Worm (Caenorhabditis elegans) whole organism, mixed stage, embryonic: ENCODE measurements around the gene R07B1.9.

ENCODE experiments used
- M03D4.4 ChIP-seq: sonication (generic microtip); optimal IDR thresholded peaks from 2 replicates; lab custom pipeline; 2017; ENCODE audit warnings: mild to moderate bottlenecking, missing genetic modification characterization, missing compliant biosample characterization
- bed-3 ChIP-seq: fragments of 200-800 bp; sonication (Bioruptor generic); optimal IDR thresholded peaks from 3 replicates; lab custom pipeline; 2018; ENCODE audit warnings: mild to moderate bottlenecking, missing genetic modification characterization, moderate library complexity, missing compliant biosample characterization
- ceh-39 ChIP-seq: fragments of 150-350 bp; optimal IDR thresholded peaks from 2 replicates; lab custom pipeline; 2014; ENCODE audit warnings: missing biosample characterization, missing genetic modification characterization
- ceh-43 ChIP-seq: fragments of 200-800 bp; sonication (Bioruptor generic); optimal IDR thresholded peaks from 2 replicates; lab custom pipeline; 2018; ENCODE audit warnings: mild to moderate bottlenecking, missing genetic modification characterization, moderate library complexity, missing compliant biosample characterization
- ceh-83 ChIP-seq: fragments of 200-800 bp; sonication (Bioruptor generic); optimal IDR thresholded peaks from 2 replicates; lab custom pipeline; 2018; ENCODE audit warnings: mild to moderate bottlenecking, missing genetic modification characterization, missing compliant biosample characterization
- cnd-1 ChIP-seq: fragments of 200-800 bp; sonication (Bioruptor generic); optimal IDR thresholded peaks from 2 replicates; lab custom pipeline; 2018; ENCODE audit warnings: mild to moderate bottlenecking, missing genetic modification characterization, missing compliant biosample characterization
- drap-1 ChIP-seq: fragments of 200-800 bp; sonication (Bioruptor generic); optimal IDR thresholded peaks from 3 replicates; lab custom pipeline; 2018; ENCODE audit warnings: mild to moderate bottlenecking, missing genetic modification characterization, missing compliant biosample characterization
- elt-1 ChIP-seq: sonication (generic microtip); optimal IDR thresholded peaks from 2 replicates; lab custom pipeline; 2017; ENCODE audit warnings: missing genetic modification characterization, mild to moderate bottlenecking, missing compliant biosample characterization, antibody characterized with exemption, moderate library complexity, borderline replicate concordance; ENCODE audit not compliant: insufficient read depth
- elt-3 ChIP-seq: fragments of 150-350 bp; optimal IDR thresholded peaks from 2 replicates; lab custom pipeline; 2014; ENCODE audit warnings: missing biosample characterization, missing genetic modification characterization
- ham-2 ChIP-seq: fragments of 200-800 bp; sonication (Bioruptor generic); optimal IDR thresholded peaks from 2 replicates; lab custom pipeline; 2018; ENCODE audit warnings: mild to moderate bottlenecking, missing genetic modification characterization, missing compliant biosample characterization
- hlh-1 ChIP-seq: fragments of 150-350 bp; optimal IDR thresholded peaks from 2 replicates; lab custom pipeline; 2014; ENCODE audit warnings: missing biosample characterization, missing genetic modification reagents, missing genetic modification characterization
- lin-13 ChIP-seq: fragments of 150-350 bp; optimal IDR thresholded peaks from 2 replicates; lab custom pipeline; 2014; ENCODE audit warnings: missing biosample characterization, missing genetic modification characterization
- lin-32 ChIP-seq: fragments of 200-800 bp; sonication (Bioruptor generic); optimal IDR thresholded peaks from 2 replicates; lab custom pipeline; 2018; ENCODE audit warnings: mild to moderate bottlenecking, missing genetic modification characterization, missing compliant biosample characterization
- lsy-2 ChIP-seq: fragments of 150-350 bp; optimal IDR thresholded peaks from 2 replicates; lab custom pipeline; 2014; ENCODE audit warnings: missing biosample characterization, missing genetic modification characterization
- mab-5 ChIP-seq: fragments of 150-350 bp; optimal IDR thresholded peaks from 2 replicates; lab custom pipeline; 2014; ENCODE audit warnings: missing biosample characterization, missing genetic modification characterization
- mep-1 ChIP-seq: fragments of 150-350 bp; optimal IDR thresholded peaks from 2 replicates; lab custom pipeline; 2017; ENCODE audit warnings: missing biosample characterization, missing genetic modification reagents, missing genetic modification characterization, inconsistent platforms
- mls-2 ChIP-seq: sonication (generic microtip); optimal IDR thresholded peaks from 2 replicates; lab custom pipeline; 2016; ENCODE audit warnings: mild to moderate bottlenecking, missing genetic modification characterization, moderate library complexity, missing compliant biosample characterization
- nhr-12 ChIP-seq: fragments of 150-350 bp; optimal IDR thresholded peaks from 2 replicates; lab custom pipeline; 2014; ENCODE audit warnings: missing biosample characterization, missing genetic modification characterization
- nhr-237 ChIP-seq: fragments of 150-350 bp; optimal IDR thresholded peaks from 2 replicates; lab custom pipeline; 2014; ENCODE audit warnings: missing biosample characterization, missing genetic modification characterization
- nhr-28 ChIP-seq: fragments of 150-350 bp; optimal IDR thresholded peaks from 2 replicates; lab custom pipeline; 2014; ENCODE audit warnings: missing biosample characterization, missing genetic modification characterization
- nhr-76 ChIP-seq: sonication (generic microtip); optimal IDR thresholded peaks from 2 replicates; lab custom pipeline; 2017; ENCODE audit warnings: missing biosample characterization, missing genetic modification characterization
- pha-4 ChIP-seq: fragments of 150-350 bp; optimal IDR thresholded peaks from 2 replicates; lab custom pipeline; 2018; ENCODE audit warnings: missing biosample characterization, missing genetic modification reagents, missing genetic modification characterization
- sem-2 ChIP-seq: fragments of 200-800 bp; sonication (Bioruptor generic); optimal IDR thresholded peaks from 2 replicates; lab custom pipeline; 2018; ENCODE audit warnings: mild to moderate bottlenecking, missing genetic modification characterization, missing compliant biosample characterization
- snpc-4 ChIP-seq: fragments of 150-350 bp; optimal IDR thresholded peaks from 2 replicates; lab custom pipeline; 2014; ENCODE audit warnings: missing biosample characterization, missing genetic modification characterization
- sptf-1 ChIP-seq: sonication (generic microtip); optimal IDR thresholded peaks from 2 replicates; lab custom pipeline; 2017; ENCODE audit warnings: mild to moderate bottlenecking, missing genetic modification characterization, moderate library complexity, missing compliant biosample characterization
- unc-120 ChIP-seq: sonication (generic microtip); optimal IDR thresholded peaks from 2 replicates; lab custom pipeline; 2017; ENCODE audit warnings: missing genetic modification characterization, missing compliant biosample characterization; ENCODE audit not compliant: poor library complexity, severe bottlenecking
- unc-39 ChIP-seq: fragments of 150-350 bp; optimal IDR thresholded peaks from 2 replicates; lab custom pipeline; 2014; ENCODE audit warnings: missing biosample characterization, missing genetic modification characterization
- unc-62 ChIP-seq: fragments of 150-350 bp; optimal IDR thresholded peaks from 2 replicates; lab custom pipeline; 2014; ENCODE audit warnings: missing biosample characterization, missing genetic modification reagents, missing genetic modification characterization
- zip-8 ChIP-seq: fragments of 150-350 bp; optimal IDR thresholded peaks from 2 replicates; lab custom pipeline; 2014; ENCODE audit warnings: missing biosample characterization, missing genetic modification characterization
- ztf-11 ChIP-seq: fragments of 150-350 bp; optimal IDR thresholded peaks from 2 replicates; lab custom pipeline; 2014; ENCODE audit warnings: missing biosample characterization, missing genetic modification characterization

R07B1.9 gene

ce11 chrX:9851745-9852330 is 25.4 kb upstream of the R07B1.9 start, which contains the start of gene lec-7:
Gene lec-7, plus strand, starts transcription at chrX:9852041.
- TF ChIP-seq zip-8 (tag; lab: Kevin White, UChicago) (peak; percentile 57), nhr-12 (tag; lab: Kevin White, UChicago) (no peak)
- TF ChIP-seq, all 35 proteins: peak for 1

DNA sequence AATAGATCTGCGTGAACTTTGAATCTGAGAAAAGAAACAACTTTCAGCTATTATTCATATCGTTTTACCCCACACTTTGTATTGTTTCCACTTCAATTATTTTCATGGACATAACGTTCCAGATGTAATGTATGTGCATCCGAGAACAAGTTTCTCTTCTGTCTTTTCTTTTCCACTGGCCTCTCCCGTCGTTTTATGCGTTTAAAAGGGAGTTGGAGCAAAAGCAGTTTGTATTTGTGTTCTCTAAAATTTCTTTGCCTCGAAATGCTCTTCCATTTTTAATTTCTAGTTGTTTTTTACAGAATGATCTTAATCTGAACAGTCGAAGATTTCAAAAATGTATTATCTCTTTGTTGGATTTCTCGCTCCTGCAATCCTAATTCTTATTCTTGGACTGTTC is 20.6 kb upstream of the R07B1.9 start, which contains the start of gene R07B1.11:
Gene R07B1.11 (plus strand): TSS at position 301 of the 400 bp plus-strand sequence.
- TF ChIP-seq drap-1 (no peak), ceh-39 (no peak), lin-13 (tag; lab: Kevin White, UChicago) (no peak), mls-2 (no peak), elt-1 (tag; lab: Kevin White, UChicago) (no peak), lin-32 (GFP tag; lab: Kevin White, UChicago) (no peak)

- no peak for TF ChIP-seq pha-4 (tag; lab: Kevin White, UChicago)
- TF ChIP-seq, all 35 proteins: peak for 0
Observed at ce11 chrX:9858069-9858468, 19.1 kb upstream of the R07B1.9 start, which contains the start of gene scav-5. Gene scav-5, plus strand, starts transcription at chrX:9858365.

- TF ChIP-seq zip-8 (tag; lab: Kevin White, UChicago) = no peak
- no peak for TF ChIP-seq ztf-11 (tag; lab: Kevin White, UChicago)
- TF ChIP-seq mab-5 (tag; lab: Kevin White, UChicago) = no peak
- no peak for TF ChIP-seq hlh-1 (tag; lab: Kevin White, UChicago)
- no peak for TF ChIP-seq bed-3 (GFP tag; lab: Kevin White, UChicago)
- TF ChIP-seq pha-4 (tag; lab: Kevin White, UChicago) = no peak
- TF ChIP-seq mep-1 (tag; lab: Kevin White, UChicago) = no peak
Observed at ce11 chrX:9862916-9863624, 14.1 kb upstream of the R07B1.9 start, which contains the start of the genes gst-36 and R07B1.5. Gene gst-36, minus strand, starts transcription at chrX:9862960. Gene R07B1.5, plus strand, starts transcription at chrX:9863580.

DNA sequence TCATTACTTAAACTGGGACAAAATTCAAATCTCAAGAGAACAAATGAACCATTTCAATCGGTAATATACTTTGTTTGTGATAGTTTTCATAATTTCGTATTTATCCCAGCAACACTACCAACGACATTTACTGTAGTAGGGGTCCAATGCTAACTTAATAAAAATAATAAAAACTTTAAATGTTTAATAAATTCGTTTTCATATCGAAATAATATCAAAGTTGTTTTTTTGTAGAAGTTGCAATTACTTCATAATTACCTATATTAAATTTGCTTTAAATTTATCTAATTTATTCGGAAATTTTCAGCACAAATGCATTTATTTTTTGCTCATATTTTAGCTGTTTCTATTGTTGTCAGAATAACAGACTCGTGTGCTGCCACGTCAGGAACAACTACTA is 10.9 kb upstream of the R07B1.9 start, which contains the start of gene R07B1.6:
Gene R07B1.6 (plus strand): TSS at position 301 of the 400 bp plus-strand sequence.
- TF ChIP-seq M03D4.4 (tag; lab: Kevin White, UChicago) = no peak
- TF ChIP-seq ham-2 (GFP tag; lab: Kevin White, UChicago) = no peak
- no peak for TF ChIP-seq mep-1 (tag; lab: Kevin White, UChicago)
- no peak for TF ChIP-seq unc-120 (tag; lab: Kevin White, UChicago)
- TF ChIP-seq bed-3 (GFP tag; lab: Kevin White, UChicago) = no peak
- TF ChIP-seq elt-1 (tag; lab: Kevin White, UChicago) = no peak
- TF ChIP-seq hlh-1 (tag; lab: Kevin White, UChicago) = no peak
- no peak for TF ChIP-seq elt-3 (tag; lab: Kevin White, UChicago)
- no peak for TF ChIP-seq nhr-76
- TF ChIP-seq nhr-12 (tag; lab: Kevin White, UChicago) = no peak
- no peak for TF ChIP-seq sem-2
- no peak for TF ChIP-seq drap-1
- no peak for TF ChIP-seq lsy-2 (tag; lab: Kevin White, UChicago)
- no peak for TF ChIP-seq cnd-1 (tag; lab: Kevin White, UChicago)
- no peak for TF ChIP-seq mls-2
- TF ChIP-seq snpc-4 = no peak

DNA sequence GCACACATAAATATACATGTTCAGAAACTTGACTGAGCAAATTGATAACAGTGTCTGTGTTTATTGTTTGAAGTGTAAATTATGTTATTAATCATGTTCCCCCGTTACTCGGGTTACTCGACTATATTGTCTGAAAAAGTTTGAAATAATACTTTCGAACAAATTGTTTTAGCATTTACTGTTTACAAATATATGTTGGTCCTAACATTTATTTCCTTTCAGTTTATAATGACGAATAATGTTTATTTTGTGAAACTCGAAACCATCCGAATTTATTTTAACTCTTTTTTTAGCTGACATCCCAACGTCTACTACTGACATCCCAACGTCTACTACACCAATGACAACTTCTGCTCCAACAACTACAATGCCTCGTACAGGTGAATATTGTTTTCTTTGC is 8.4 kb upstream of the R07B1.9 start, which contains the start of gene R07B1.7:
Gene R07B1.7 (plus strand): TSS at position 301 of the 400 bp plus-strand sequence.
- no peak for TF ChIP-seq sptf-1 (tag; lab: Kevin White, UChicago)
- no peak for TF ChIP-seq ceh-43 (GFP tag; lab: Kevin White, UChicago)
- no peak for TF ChIP-seq mep-1 (tag; lab: Kevin White, UChicago)
- no peak for TF ChIP-seq unc-39 (tag; lab: Kevin White, UChicago)
- no peak for TF ChIP-seq nhr-28 (tag; lab: Kevin White, UChicago)
- TF ChIP-seq nhr-12 (tag; lab: Kevin White, UChicago) = no peak
- TF ChIP-seq ham-2 (GFP tag; lab: Kevin White, UChicago) = no peak
- no peak for TF ChIP-seq mls-2
- TF ChIP-seq unc-62 (GFP tag; lab: Kevin White, UChicago) = no peak
- no peak for TF ChIP-seq hlh-1 (tag; lab: Kevin White, UChicago)
- no peak for TF ChIP-seq drap-1
- TF ChIP-seq lin-13 (tag; lab: Kevin White, UChicago) = no peak
- TF ChIP-seq sem-2 = no peak
- TF ChIP-seq nhr-237 (tag; lab: Kevin White, UChicago) = no peak
- no peak for TF ChIP-seq ceh-83 (GFP tag; lab: Kevin White, UChicago)
- no peak for TF ChIP-seq lin-32 (GFP tag; lab: Kevin White, UChicago)
- TF ChIP-seq ceh-39 = no peak
- TF ChIP-seq lsy-2 (tag; lab: Kevin White, UChicago) = no peak
